Worm (Caenorhabditis elegans): ENCODE results near the gene acr-18.

Gene acr-18

DNA sequence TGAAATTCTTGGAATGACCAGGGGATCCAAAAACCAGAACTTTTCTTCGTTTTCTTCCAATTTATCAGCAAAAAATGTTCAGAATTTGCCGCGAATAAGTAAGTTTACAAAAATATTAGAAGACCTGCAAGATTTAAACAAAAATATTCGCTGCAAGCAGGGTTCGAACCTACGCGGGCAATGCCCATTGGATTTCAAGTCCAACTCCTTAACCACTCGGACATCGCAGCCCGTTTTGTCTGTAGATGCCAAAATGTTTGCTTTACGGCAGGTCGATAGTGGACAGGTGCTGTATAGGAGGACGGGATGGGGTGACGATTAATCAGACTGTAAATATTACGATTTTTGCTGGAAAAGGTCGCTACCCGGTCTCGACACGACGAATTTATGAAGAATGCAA is 11.2 kb downstream of the acr-18 start (continued):
- TF ChIP-seq egl-43 (GFP tag; IDR thresholded peaks at IDR 0.05) (peak; percentile 87), R02D3.7 (tag; optimal IDR thresholded peaks at IDR 0.05) (no peak), ceh-62 (tag; optimal IDR thresholded peaks at IDR 0.05) (no peak), mdt-29 (GFP tag; IDR thresholded peaks at IDR 0.05) (no peak; the same call in 1 of the 2 replicates), lin-15B (tag; optimal IDR thresholded peaks at IDR 0.05) (no peak), lin-13 (GFP tag; optimal IDR thresholded peaks at IDR 0.05) (no peak), mdl-1 (tag; optimal IDR thresholded peaks at IDR 0.05) (no peak), Y75B8A.6 (GFP tag; IDR thresholded peaks at IDR 0.05) (no peak), dpl-1 (GFP tag; optimal IDR thresholded peaks at IDR 0.05) (no peak), duxl-1 (tag; optimal IDR thresholded peaks at IDR 0.05; ENCODE audit: poor library complexity) (peak; percentile 43), attf-4 (tag; optimal IDR thresholded peaks at IDR 0.05) (no peak), madf-5 (GFP tag; IDR thresholded peaks at IDR 0.05) (peak in 1 of 2 experiments; percentile 63; a peak in 1 of 4 replicates), aly-2 (tag; optimal IDR thresholded peaks at IDR 0.05) (no peak), hmg-1.1 (GFP tag; IDR thresholded peaks at IDR 0.05) (no peak), lir-3 (tag; optimal IDR thresholded peaks at IDR 0.05) (peak; percentile 23), lim-7 (GFP tag; IDR thresholded peaks at IDR 0.05) (peak; percentile 93), mxl-3 (GFP tag; optimal IDR thresholded peaks at IDR 0.05) (no peak), nhr-41 (GFP tag; IDR thresholded peaks at IDR 0.05) (0 out of 2 replicates have a peak, but pooled peaks have one; percentile 29), dmd-8 (GFP tag; IDR thresholded peaks at IDR 0.05) (peak; percentile 76; the same call in 1 of the 2 replicates), gei-8 (GFP tag; optimal IDR thresholded peaks at IDR 0.05) (peak; percentile 53), madf-9 (GFP tag; conservative IDR thresholded peaks at IDR 0.05) (no peak)

DNA sequence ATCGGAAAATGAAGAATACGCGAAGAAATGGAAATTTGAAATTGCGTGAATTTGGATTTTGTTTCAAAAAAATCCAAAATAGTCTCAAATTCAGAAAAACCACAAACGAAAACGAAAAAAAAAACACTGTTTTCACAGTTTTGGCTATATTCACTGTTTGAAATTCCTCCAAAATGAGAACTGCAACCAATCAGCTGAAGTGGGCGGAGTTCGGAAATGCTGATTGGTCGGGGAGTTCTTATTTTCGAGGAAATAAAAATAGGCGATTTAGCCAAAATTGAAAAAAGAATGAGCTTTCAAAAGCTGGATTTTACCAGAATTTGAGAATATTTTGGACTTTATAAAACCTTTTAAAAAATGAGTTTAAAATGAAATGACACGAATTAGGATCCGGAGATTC is 14.0 kb downstream of the acr-18 start, which contains the start of gene glb-14:
TSS of gene glb-14 (minus strand) at position 97 of the 400 bp plus-strand sequence.
- TF ChIP-seq madf-9 (GFP tag; conservative IDR thresholded peaks at IDR 0.05) (no peak), ceh-44 (GFP tag; IDR thresholded peaks at IDR 0.05) (no peak), R02D3.7 (tag; optimal IDR thresholded peaks at IDR 0.05) (no peak), mxl-2 (GFP tag; conservative IDR thresholded peaks at IDR 0.05) (no peak), daf-16 (GFP tag; optimal IDR thresholded peaks at IDR 0.05) (no peak), daf-16 (tag; optimal IDR thresholded peaks at IDR 0.05) (no peak), duxl-1 (tag; optimal IDR thresholded peaks at IDR 0.05; ENCODE audit: poor library complexity) (no peak), zag-1 (tag; optimal IDR thresholded peaks at IDR 0.05) (no peak), zip-11 (GFP tag; IDR thresholded peaks at IDR 0.05) (no peak), lsy-2 (tag; optimal IDR thresholded peaks at IDR 0.05) (no peak)

DNA sequence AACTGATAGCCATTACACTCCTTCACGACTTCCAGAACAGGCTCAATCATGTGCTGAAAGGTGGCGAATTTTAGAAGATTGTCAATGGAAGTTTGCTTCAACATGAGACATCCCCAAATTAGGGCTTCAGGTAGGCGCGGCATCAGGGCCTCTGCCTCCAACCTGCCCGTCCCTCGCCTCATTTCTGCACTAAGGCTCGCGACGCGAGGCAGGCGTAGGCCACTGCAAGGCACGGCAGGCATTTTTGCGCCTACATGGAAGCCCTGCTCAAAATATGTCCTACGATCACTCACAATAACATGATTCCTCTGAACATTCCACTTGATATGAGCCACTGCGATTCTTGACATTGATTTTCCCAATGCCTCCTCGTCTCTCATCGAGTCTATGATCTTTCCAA is 15.7 kb downstream of the acr-18 start:
- TF ChIP-seq egl-43 (GFP tag; IDR thresholded peaks at IDR 0.05) (0 out of 2 replicates have a peak, but pooled peaks have one; percentile 18), Y5F2A.4 (GFP tag; optimal IDR thresholded peaks at IDR 0.05) (no peak), set-16 (GFP tag; IDR thresholded peaks at IDR 0.05) (peak; percentile 59), dmd-8 (GFP tag; IDR thresholded peaks at IDR 0.05) (0 out of 2 replicates have a peak, but pooled peaks have one; percentile 31)

DNA sequence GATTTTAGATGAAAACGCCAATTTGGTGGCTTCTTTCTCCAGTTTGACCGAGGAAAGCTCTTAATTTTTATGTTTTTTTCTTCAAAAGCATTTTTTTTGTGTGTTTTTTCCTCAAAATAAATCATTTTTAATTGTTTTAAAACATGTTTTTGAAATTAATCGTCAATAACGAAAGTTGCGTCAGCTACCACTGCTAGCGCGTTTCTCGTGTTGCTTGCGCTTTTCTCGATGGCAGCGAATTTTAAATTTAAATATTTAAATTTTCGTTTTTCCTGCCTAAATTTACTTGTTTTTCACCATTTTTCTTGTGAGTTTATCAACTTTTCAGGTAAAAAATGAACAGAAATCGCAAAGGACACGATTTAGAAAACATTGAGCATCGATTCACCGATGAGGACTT is 21.0 kb downstream of the acr-18 start, which contains the start of gene prde-1:
TSS of gene prde-1 (plus strand) at position 322 of the 400 bp plus-strand sequence.
- TF ChIP-seq php-3 (GFP tag; IDR thresholded peaks at IDR 0.05): no peak
- TF ChIP-seq F49E8.2 (tag; optimal IDR thresholded peaks at IDR 0.05; ENCODE audit: borderline replicate concordance): peak; percentile 50

DNA sequence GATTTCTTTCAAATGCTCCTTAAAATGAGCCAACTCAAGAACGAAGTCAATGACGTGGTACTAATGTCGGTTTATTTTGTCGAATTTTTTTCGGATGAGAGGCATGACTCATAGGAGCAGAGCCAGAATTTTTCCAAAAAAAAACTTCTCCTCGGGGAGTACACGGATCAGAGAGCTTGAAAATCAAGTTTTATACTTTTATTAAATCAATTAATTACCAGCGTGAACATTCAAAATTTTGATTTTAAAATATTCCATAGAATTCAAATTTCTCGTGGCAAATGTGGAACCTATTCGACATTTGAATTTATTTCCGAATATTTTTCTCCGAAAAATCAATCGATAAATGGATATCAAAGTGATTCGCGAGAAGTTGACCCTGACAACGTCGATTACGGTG is 22.6 kb downstream of the acr-18 start, which contains the start of gene F21A3.4:
TSS of gene F21A3.4 (plus strand) at position 301 of the 400 bp plus-strand sequence.
- no peak for TF ChIP-seq lin-15B (tag; optimal IDR thresholded peaks at IDR 0.05)
- TF ChIP-seq egl-43 (GFP tag; IDR thresholded peaks at IDR 0.05): no peak
- TF ChIP-seq hif-1 (tag; optimal IDR thresholded peaks at IDR 0.05): no peak
- TF ChIP-seq spr-1 (tag; optimal IDR thresholded peaks at IDR 0.05): no peak
- TF ChIP-seq mep-1 (tag; optimal IDR thresholded peaks at IDR 0.05): no peak
- no peak for TF ChIP-seq nhr-42 (GFP tag; IDR thresholded peaks at IDR 0.05)
- TF ChIP-seq snpc-1.2 (GFP tag; IDR thresholded peaks at IDR 0.05): no peak
- TF ChIP-seq php-3 (GFP tag; IDR thresholded peaks at IDR 0.05): no peak

Measured in whole organism, L4 larva.